Fruit fly (Drosophila melanogaster): ENCODE data around the gene Rsod.

DNA sequence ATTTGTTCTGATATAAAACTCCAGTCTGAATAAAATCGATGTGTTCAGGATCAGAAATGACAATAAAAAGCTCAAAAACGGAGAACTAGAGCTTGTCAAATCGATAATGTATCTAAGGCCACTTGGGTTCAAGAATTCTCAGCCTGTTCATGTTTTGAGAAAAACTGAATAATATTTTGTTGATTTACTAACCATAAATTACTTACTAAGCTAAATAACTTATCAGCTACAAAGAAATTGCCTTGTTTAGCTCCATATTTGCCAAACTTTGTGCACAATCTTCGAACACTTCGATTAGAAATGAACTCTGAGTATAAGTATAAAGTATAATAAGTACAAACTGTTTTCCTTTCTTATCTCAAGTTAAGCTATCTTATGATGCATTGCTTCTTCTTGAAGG lies 38.7 kb downstream of the Rsod start, which contains the start of gene CG31029:
- no peak for TF ChIP-seq CG8478 (optimal IDR thresholded peaks at IDR 0.05)
- no peak for TF ChIP-seq CTCF (optimal IDR thresholded peaks at IDR 0.05)

Data from S2 (cell line).